Fruit fly (Drosophila melanogaster) whole organism, embryonic: ENCODE measurements around the gene CG10011.

Experiments
- ATbp ChIP-seq: fragments of 200-800 bp; sonication (Bioruptor generic); optimal IDR thresholded peaks from 2 replicates; lab custom pipeline; 2017; ENCODE audit warnings: missing biosample characterization, mild to moderate bottlenecking, missing genetic modification characterization, missing genetic modification reagents
- Aef1 ChIP-seq: fragments of 200-800 bp; sonication (Bioruptor generic); IDR thresholded peaks from 3 replicates; pipeline ENCODE4 v1.3.6; 2022; ENCODE audit warnings: missing biosample characterization, missing genetic modification characterization
- Bdp1 ChIP-seq: fragments of 200-800 bp; sonication (Bioruptor generic); optimal IDR thresholded peaks from 3 replicates; lab custom pipeline; 2016; ENCODE audit warnings: missing biosample characterization, missing genetic modification characterization
- BtbVII ChIP-seq: fragments of 200-800 bp; sonication (Bioruptor generic); optimal IDR thresholded peaks from 3 replicates; lab custom pipeline; 2017; ENCODE audit warnings: missing biosample characterization, mild to moderate bottlenecking, missing genetic modification characterization
- CG10543 ChIP-seq: fragments of 200-800 bp; sonication (Bioruptor generic); optimal IDR thresholded peaks from 3 replicates; lab custom pipeline; 2017; ENCODE audit warnings: missing biosample characterization, mild to moderate bottlenecking, missing genetic modification characterization, moderate library complexity
- CG12942 ChIP-seq: fragments of 200-800 bp; sonication (Bioruptor generic); optimal IDR thresholded peaks from 3 replicates; lab custom pipeline; 2016; ENCODE audit warnings: missing biosample characterization, missing genetic modification characterization
- CG15011 ChIP-seq: fragments of 200-800 bp; sonication (Bioruptor generic); optimal IDR thresholded peaks from 3 replicates; lab custom pipeline; 2018; ENCODE audit warnings: missing biosample characterization, mild to moderate bottlenecking, missing genetic modification characterization
- CG15514 ChIP-seq: fragments of 200-800 bp; sonication (Bioruptor generic); optimal IDR thresholded peaks from 3 replicates; lab custom pipeline; 2017; ENCODE audit warnings: missing biosample characterization, missing genetic modification characterization, mild to moderate bottlenecking, moderate library complexity, missing genetic modification reagents
- CG17829 ChIP-seq: fragments of 200-800 bp; optimal IDR thresholded peaks from 2 replicates; lab custom pipeline; 2019; ENCODE audit warnings: missing biosample characterization, mild to moderate bottlenecking, missing genetic modification characterization, moderate library complexity
- CG2116 ChIP-seq: fragments of 200-800 bp; sonication (Bioruptor generic); optimal IDR thresholded peaks from 3 replicates; lab custom pipeline; 2018; ENCODE audit warnings: missing biosample characterization, mild to moderate bottlenecking, missing genetic modification characterization
- CG2199 ChIP-seq: fragments of 200-800 bp; sonication (Bioruptor generic); IDR thresholded peaks from 3 replicates; pipeline ENCODE4 v1.3.6; 2022; ENCODE audit warnings: missing biosample characterization, missing genetic modification characterization
- CG2678 ChIP-seq: fragments of 200-800 bp; sonication (Bioruptor generic); optimal IDR thresholded peaks from 3 replicates; lab custom pipeline; 2019; ENCODE audit warnings: missing biosample characterization, mild to moderate bottlenecking, missing genetic modification characterization, moderate library complexity
- CG2889 ChIP-seq: fragments of 200-800 bp; sonication (Bioruptor generic); IDR thresholded peaks from 3 replicates; pipeline ENCODE4 v1.3.6; 2022; ENCODE audit warnings: missing biosample characterization, missing genetic modification characterization
- CG31224 ChIP-seq: fragments of 200-800 bp; sonication (Bioruptor generic); IDR thresholded peaks from 2 replicates; pipeline ENCODE4 v1.3.6; 2022; ENCODE audit warnings: missing biosample characterization, missing genetic modification characterization
- CG3995 ChIP-seq: fragments of 200-800 bp; sonication (Bioruptor generic); optimal IDR thresholded peaks from 3 replicates; lab custom pipeline; 2016; ENCODE audit warnings: missing biosample characterization, missing genetic modification characterization
- CG4282 ChIP-seq: fragments of 200-800 bp; sonication (Bioruptor generic); optimal IDR thresholded peaks from 2 replicates; lab custom pipeline; 2016; ENCODE audit warnings: missing biosample characterization, missing genetic modification characterization
- CG4424 ChIP-seq: fragments of 200-800 bp; sonication (Bioruptor generic); optimal IDR thresholded peaks from 3 replicates; lab custom pipeline; 2016; ENCODE audit warnings: missing biosample characterization, missing genetic modification characterization
- CG6689 ChIP-seq: fragments of 200-800 bp; sonication (Bioruptor generic); IDR thresholded peaks from 2 replicates; pipeline ENCODE4 v1.3.6; 2022; ENCODE audit warnings: missing biosample characterization, missing genetic modification characterization
- CG8290 ChIP-seq, 3 experiments: fragments of 200-800 bp; sonication (Bioruptor generic); optimal IDR thresholded peaks; 2 replicates each; lab custom pipeline; 2016 to 2019; ENCODE audit warnings: missing biosample characterization in 3 of 3, missing genetic modification characterization in 3 of 3, mild to moderate bottlenecking in 2 of 3, moderate library complexity in 1 of 3
- CrebB ChIP-seq: fragments of 200-800 bp; sonication (Bioruptor generic); optimal IDR thresholded peaks from 3 replicates; lab custom pipeline; 2018; ENCODE audit warnings: missing biosample characterization, mild to moderate bottlenecking, missing genetic modification characterization
- Dip2 ChIP-seq: fragments of 200-800 bp; sonication (Bioruptor generic); IDR thresholded peaks from 2 replicates; pipeline ENCODE4 v1.3.6; 2022; ENCODE audit warnings: missing biosample characterization, missing genetic modification characterization
- Dip3 ChIP-seq: fragments of 200-800 bp; sonication (Bioruptor generic); optimal IDR thresholded peaks from 3 replicates; lab custom pipeline; 2016; ENCODE audit warnings: missing biosample characterization, missing genetic modification characterization
- Dref ChIP-seq: fragments of 200-800 bp; sonication (Bioruptor generic); IDR thresholded peaks from 2 replicates; pipeline ENCODE4 v1.3.6; 2022; ENCODE audit warnings: missing biosample characterization, missing genetic modification characterization
- Ets65A ChIP-seq: fragments of 200-800 bp; sonication (Bioruptor generic); peaks from one replicate; lab custom pipeline; 2016; ENCODE audit warnings: missing biosample characterization, missing genetic modification characterization
- HLH4C ChIP-seq: fragments of 200-800 bp; sonication (Bioruptor generic); IDR thresholded peaks from 3 replicates; pipeline ENCODE4 v1.3.6; 2022; ENCODE audit warnings: missing biosample characterization, missing genetic modification characterization; ENCODE audit not compliant: partially characterized antibody
- Hmx ChIP-seq: fragments of 200-800 bp; sonication (Bioruptor generic); optimal IDR thresholded peaks from 2 replicates; lab custom pipeline; 2016; ENCODE audit warnings: missing biosample characterization, missing genetic modification characterization
- Mes4 ChIP-seq: fragments of 200-800 bp; sonication (Bioruptor generic); optimal IDR thresholded peaks from 2 replicates; lab custom pipeline; 2016; ENCODE audit warnings: missing biosample characterization, missing genetic modification characterization
- Mrtf ChIP-seq: fragments of 200-800 bp; sonication (Bioruptor generic); IDR thresholded peaks from 3 replicates; pipeline ENCODE4 v1.3.6; 2022; ENCODE audit warnings: missing biosample characterization, missing genetic modification characterization
- YL-1 ChIP-seq: fragments of 200-800 bp; sonication (Bioruptor generic); optimal IDR thresholded peaks from 3 replicates; lab custom pipeline; 2017; ENCODE audit warnings: missing biosample characterization, mild to moderate bottlenecking, missing genetic modification characterization
- ara ChIP-seq: fragments of 200-800 bp; sonication (Bioruptor generic); IDR thresholded peaks from 2 replicates; pipeline ENCODE4 v1.3.6; 2022; ENCODE audit warnings: missing biosample characterization, missing genetic modification characterization
- ase ChIP-seq: fragments of 200-800 bp; sonication (Bioruptor generic); IDR thresholded peaks from 3 replicates; pipeline ENCODE4 v1.3.6; 2022; ENCODE audit warnings: missing biosample characterization, missing genetic modification characterization
- bbx ChIP-seq: fragments of 200-800 bp; sonication (Bioruptor generic); IDR thresholded peaks from 2 replicates; pipeline ENCODE4 v1.3.6; 2022; ENCODE audit warnings: missing biosample characterization, missing genetic modification characterization; ENCODE audit not compliant: partially characterized antibody
- cato ChIP-seq: fragments of 200-800 bp; sonication (Bioruptor generic); optimal IDR thresholded peaks from 2 replicates; lab custom pipeline; 2016; ENCODE audit warnings: missing biosample characterization, missing genetic modification characterization, borderline replicate concordance
- eve ChIP-seq, 2 experiments: fragments of >200 bp; optimal IDR thresholded peaks; 2 replicates each; lab custom pipeline; 2017; ENCODE audit warnings: missing biosample characterization in 2 of 2, missing genetic modification characterization in 2 of 2
- ewg ChIP-seq: fragments of 200-800 bp; sonication (Bioruptor generic); optimal IDR thresholded peaks from 3 replicates; lab custom pipeline; 2017; ENCODE audit warnings: mild to moderate bottlenecking, missing biosample characterization, missing genetic modification reagents, missing genetic modification characterization
- fd96Cb ChIP-seq: fragments of 200-800 bp; sonication (Bioruptor generic); optimal IDR thresholded peaks from 2 replicates; lab custom pipeline; 2018; ENCODE audit warnings: missing biosample characterization, mild to moderate bottlenecking, missing genetic modification characterization, moderate library complexity
- gsb-n ChIP-seq: fragments of 200-800 bp; sonication (Bioruptor generic); optimal IDR thresholded peaks from 3 replicates; lab custom pipeline; 2018; ENCODE audit warnings: missing biosample characterization, mild to moderate bottlenecking, missing genetic modification characterization
- hb ChIP-seq: fragments of 200-800 bp; sonication (Bioruptor generic); IDR thresholded peaks from 3 replicates; pipeline ENCODE4 v1.3.6; 2022; ENCODE audit warnings: missing biosample characterization, missing genetic modification characterization; ENCODE audit not compliant: partially characterized antibody
- kah ChIP-seq: fragments of 200-800 bp; sonication (Bioruptor generic); optimal IDR thresholded peaks from 2 replicates; lab custom pipeline; 2018; ENCODE audit warnings: missing biosample characterization, mild to moderate bottlenecking, missing genetic modification characterization
- lab ChIP-seq: fragments of 200-800 bp; sonication (Bioruptor generic); optimal IDR thresholded peaks from 3 replicates; lab custom pipeline; 2017; ENCODE audit warnings: missing biosample characterization, missing genetic modification characterization, mild to moderate bottlenecking, moderate library complexity, missing genetic modification reagents
- lola ChIP-seq, 3 experiments: fragments of >200 bp in 2 of 3; fragments of 200-800 bp in 1 of 3; sonication (Bioruptor generic) in 1 of 3; optimal IDR thresholded peaks; 2 replicates each; lab custom pipeline; 2017 to 2019; ENCODE audit warnings: missing biosample characterization in 3 of 3, missing genetic modification characterization in 3 of 3, mild to moderate bottlenecking in 1 of 3, moderate library complexity in 1 of 3
- luna ChIP-seq: fragments of 200-800 bp; sonication (Bioruptor generic); optimal IDR thresholded peaks from 2 replicates; lab custom pipeline; 2016; ENCODE audit warnings: missing biosample characterization, missing genetic modification characterization
- mirr ChIP-seq: fragments of 200-800 bp; sonication (Bioruptor generic); optimal IDR thresholded peaks from 3 replicates; lab custom pipeline; 2018; ENCODE audit warnings: missing biosample characterization, mild to moderate bottlenecking, missing genetic modification characterization
- sc ChIP-seq, 3 experiments: fragments of >200 bp in 2 of 3; fragments of 200-800 bp in 1 of 3; sonication (Bioruptor generic) in 1 of 3; optimal IDR thresholded peaks; 2 replicates in 2 of 3; 3 replicates in 1 of 3; lab custom pipeline; 2017; ENCODE audit warnings: mild to moderate bottlenecking in 1 of 3, missing biosample characterization in 1 of 3, missing genetic modification characterization in 1 of 3, missing genetic modification reagents in 1 of 3
- sim ChIP-seq: fragments of 200-800 bp; sonication (Bioruptor generic); IDR thresholded peaks from 2 replicates; pipeline ENCODE4 v1.3.6; 2022; ENCODE audit warnings: missing biosample characterization, missing genetic modification characterization
- stwl ChIP-seq: fragments of 200-800 bp; sonication (Bioruptor generic); optimal IDR thresholded peaks from 3 replicates; lab custom pipeline; 2018; ENCODE audit warnings: missing biosample characterization, mild to moderate bottlenecking, missing genetic modification characterization, moderate library complexity
- tio ChIP-seq: fragments of 200-800 bp; sonication (Bioruptor generic); optimal IDR thresholded peaks from 2 replicates; lab custom pipeline; 2017; ENCODE audit warnings: missing biosample characterization, missing genetic modification characterization, inconsistent platforms
- tup ChIP-seq: fragments of 200-800 bp; sonication (Bioruptor generic); optimal IDR thresholded peaks from 2 replicates; lab custom pipeline; 2016; ENCODE audit warnings: missing biosample characterization, mild to moderate bottlenecking, missing genetic modification characterization, moderate library complexity
- tx ChIP-seq: fragments of 200-800 bp; sonication (Bioruptor generic); optimal IDR thresholded peaks from 2 replicates; lab custom pipeline; 2016; ENCODE audit warnings: missing biosample characterization, missing genetic modification characterization
- vvl ChIP-seq: fragments of 200-800 bp; sonication (Bioruptor generic); IDR thresholded peaks from 2 replicates; pipeline ENCODE4 v1.3.6; 2022; ENCODE audit warnings: missing biosample characterization, missing genetic modification characterization
- zfh2 ChIP-seq: fragments of 200-800 bp; sonication (Bioruptor generic); optimal IDR thresholded peaks from 2 replicates; lab custom pipeline; 2016; ENCODE audit warnings: missing biosample characterization, missing genetic modification characterization

Gene CG10011

dm6 chr3R:28570805-28571204 is 64.1 kb downstream of the CG10011 start (continued):
- TF ChIP-seq CG15514: peak; percentile 56
- TF ChIP-seq CG2199: no peak
- no peak for TF ChIP-seq Bdp1
- TF ChIP-seq CG2889 (GFP tag; lab: Robert Waterston, UW): no peak
- TF ChIP-seq Mrtf: no peak
- TF ChIP-seq mirr: no peak
- TF ChIP-seq cato (GFP tag; lab: Kevin White, UChicago): no peak
- TF ChIP-seq zfh2 (GFP tag; lab: Kevin White, UChicago): no peak
- no peak for TF ChIP-seq Mes4 (GFP tag; lab: Kevin White, UChicago)
- no peak for TF ChIP-seq sim (GFP tag; lab: Robert Waterston, UW)
- TF ChIP-seq ara (GFP tag; lab: Robert Waterston, UW): no peak
- no peak for TF ChIP-seq ewg
- no peak for TF ChIP-seq tup (GFP tag; lab: Kevin White, UChicago)
- TF ChIP-seq bbx: no peak
- no peak for TF ChIP-seq CG17829 (tag; lab: Kevin White, UChicago)
- no peak for TF ChIP-seq CG10543
- no peak for TF ChIP-seq stwl (tag; lab: Kevin White, UChicago)
- TF ChIP-seq fd96Cb (tag; lab: Kevin White, UChicago): peak; percentile 33
- TF ChIP-seq luna (GFP tag; lab: Kevin White, UChicago): no peak
- no peak for TF ChIP-seq CG8290 (GFP tag; optimal IDR thresholded peaks at IDR 0.05; lab: Kevin White, UChicago)
- peak in 1 of 2 experiments; percentile 82 for TF ChIP-seq CG8290 (tag; optimal IDR thresholded peaks at IDR 0.05; lab: Kevin White, UChicago)
- TF ChIP-seq lola (GFP tag; optimal IDR thresholded peaks at IDR 0.05; lab: Kevin White, UChicago): peak in 1 of 3 experiments; percentile 47
- no peak for TF ChIP-seq HLH4C (GFP tag; lab: Robert Waterston, UW)
- no peak for TF ChIP-seq YL-1 (GFP tag; lab: Kevin White, UChicago)
- no peak for TF ChIP-seq CG12942 (GFP tag; lab: Kevin White, UChicago)
- TF ChIP-seq Dip2 (GFP tag; lab: Robert Waterston, UW): no peak
- no peak for TF ChIP-seq Aef1 (GFP tag; lab: Robert Waterston, UW)
- TF ChIP-seq Hmx (GFP tag; lab: Kevin White, UChicago): no peak
- peak; percentile 52 for TF ChIP-seq gsb-n
- TF ChIP-seq CG4424 (GFP tag; lab: Kevin White, UChicago): no peak
- peak; percentile 48 for TF ChIP-seq CrebB (tag; lab: Kevin White, UChicago)
- peak; percentile 10 for TF ChIP-seq kah (GFP tag; lab: Kevin White, UChicago)
- TF ChIP-seq CG3995 (GFP tag; lab: Kevin White, UChicago): no peak
- peak; percentile 61 for TF ChIP-seq ATbp
- no peak for TF ChIP-seq vvl
- TF ChIP-seq tx (GFP tag; lab: Kevin White, UChicago): no peak
- no peak for TF ChIP-seq Ets65A (GFP tag; lab: Kevin White, UChicago)
- TF ChIP-seq eve (GFP tag; optimal IDR thresholded peaks at IDR 0.05; lab: Kevin White, UChicago): no peak
- TF ChIP-seq BtbVII (GFP tag; lab: Kevin White, UChicago): peak; percentile 50
- peak; percentile 37 for TF ChIP-seq CG15011
- no peak for TF ChIP-seq hb (GFP tag; lab: Robert Waterston, UW)
- TF ChIP-seq sc (optimal IDR thresholded peaks at IDR 0.05; lab: Kevin White, UChicago): no peak
- TF ChIP-seq sc (GFP tag; optimal IDR thresholded peaks at IDR 0.05; lab: Kevin White, UChicago): peak; percentile 24
- TF ChIP-seq CG6689: no peak
- peak; percentile 75 for TF ChIP-seq lab (GFP tag; lab: Kevin White, UChicago)
- no peak for TF ChIP-seq Dref (GFP tag; lab: Robert Waterston, UW)
- TF ChIP-seq CG2116 (GFP tag; lab: Kevin White, UChicago): no peak
- TF ChIP-seq Dip3 (GFP tag; lab: Kevin White, UChicago): no peak
- no peak for TF ChIP-seq CG31224 (GFP tag; lab: Robert Waterston, UW)
- TF ChIP-seq CG2678 (tag; lab: Kevin White, UChicago): peak; percentile 67
- no peak for TF ChIP-seq CG4282 (GFP tag; lab: Kevin White, UChicago)
- TF ChIP-seq tio (GFP tag; lab: Kevin White, UChicago): no peak
- no peak for TF ChIP-seq ase
